Fruit fly (Drosophila melanogaster) Kc167 (cell line): Measurements from ENCODE around the gene Sodh1.

Experiments
- Myc ChIP-seq: fragments of >200 bp; optimal IDR thresholded peaks from 2 replicates; lab custom pipeline; 2017; ENCODE audit warnings: missing external identifiers
- Sin3A ChIP-seq: fragments of >200 bp; optimal IDR thresholded peaks from 2 replicates; lab custom pipeline; 2018; ENCODE audit warnings: missing external identifiers
- h ChIP-seq: fragments of >200 bp; optimal IDR thresholded peaks from 3 replicates; lab custom pipeline; 2018; ENCODE audit warnings: missing external identifiers
- insv ChIP-seq: fragments of >200 bp; optimal IDR thresholded peaks from 3 replicates; lab custom pipeline; 2018; ENCODE audit warnings: missing external identifiers
- psq ChIP-seq: fragments of >200 bp; optimal IDR thresholded peaks from 2 replicates; lab custom pipeline; 2017; ENCODE audit warnings: missing external identifiers
- ttk ChIP-seq: sonication (Bioruptor generic); optimal IDR thresholded peaks from 2 replicates; lab custom pipeline; 2017; ENCODE audit warnings: missing external identifiers

The Sodh1 gene

dm6 chr3R:7040894-7041293 lies 11.2 kb upstream of the Sodh1 start:
- no peak for TF ChIP-seq Myc (lab: Kevin White, UChicago)
- TF ChIP-seq Sin3A (lab: Kevin White, UChicago), result no peak
- TF ChIP-seq h (lab: Kevin White, UChicago), result no peak
- no peak for TF ChIP-seq insv (lab: Kevin White, UChicago)
- TF ChIP-seq psq (lab: Kevin White, UChicago), result no peak
- no peak for TF ChIP-seq ttk (lab: Kevin White, UChicago)

DNA sequence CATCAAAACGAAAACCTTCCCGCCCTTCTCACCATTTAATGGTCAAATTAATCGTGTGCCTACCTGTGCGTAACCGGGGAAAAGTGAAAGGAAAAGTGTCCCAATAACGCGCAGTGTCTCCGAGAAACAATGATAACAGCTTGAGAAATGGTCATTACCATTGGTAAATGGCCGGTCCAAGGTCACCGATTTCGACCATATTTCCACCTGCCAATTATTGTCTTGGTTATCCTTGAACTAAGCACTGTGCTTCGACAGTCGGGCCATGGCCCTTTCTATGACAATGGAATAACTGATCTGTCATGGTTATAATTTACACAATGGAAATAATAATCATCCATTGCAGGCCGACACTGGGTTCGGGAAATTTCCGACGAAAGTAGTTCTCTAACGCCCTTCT lies 8.1 kb upstream of the Sodh1 start:
- TF ChIP-seq psq (lab: Kevin White, UChicago) (no peak), Myc (lab: Kevin White, UChicago) (no peak), h (lab: Kevin White, UChicago) (no peak), ttk (lab: Kevin White, UChicago) (no peak), insv (lab: Kevin White, UChicago) (no peak), Sin3A (lab: Kevin White, UChicago) (no peak)

DNA sequence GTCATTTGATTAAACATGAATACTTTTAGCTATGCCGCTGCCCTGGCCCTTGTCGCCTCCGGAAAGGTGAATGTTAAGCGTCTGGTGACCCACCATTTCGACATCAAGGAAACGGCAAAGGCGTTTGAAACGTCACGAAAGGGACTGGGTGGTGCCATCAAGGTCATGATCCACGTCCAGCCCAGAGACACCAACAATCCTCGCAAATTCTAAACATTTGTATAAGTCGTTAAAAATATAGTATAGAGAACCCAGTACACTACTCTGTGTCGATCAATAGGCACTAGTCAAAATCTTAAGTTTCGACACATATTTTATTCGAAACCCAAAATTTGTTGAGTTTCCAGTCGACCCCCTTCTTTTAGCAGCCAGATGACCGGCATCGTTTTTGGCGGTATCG lies 2.2 kb downstream of the Sodh1 start, which contains the start of gene CG1979:
CG1979 (plus strand) TSS at position 301 of the 400 bp plus-strand sequence.
- TF ChIP-seq Myc (lab: Kevin White, UChicago) (no peak), Sin3A (lab: Kevin White, UChicago) (no peak), h (lab: Kevin White, UChicago) (no peak), psq (lab: Kevin White, UChicago) (no peak), ttk (lab: Kevin White, UChicago) (no peak), insv (lab: Kevin White, UChicago) (no peak)

dm6 chr3R:7058017-7058416 lies 5.9 kb downstream of the Sodh1 start:
- no peak for TF ChIP-seq psq (lab: Kevin White, UChicago)
- no peak for TF ChIP-seq insv (lab: Kevin White, UChicago)
- TF ChIP-seq h (lab: Kevin White, UChicago), result no peak
- no peak for TF ChIP-seq Sin3A (lab: Kevin White, UChicago)
- TF ChIP-seq Myc (lab: Kevin White, UChicago), result no peak
- TF ChIP-seq ttk (lab: Kevin White, UChicago), result no peak

DNA sequence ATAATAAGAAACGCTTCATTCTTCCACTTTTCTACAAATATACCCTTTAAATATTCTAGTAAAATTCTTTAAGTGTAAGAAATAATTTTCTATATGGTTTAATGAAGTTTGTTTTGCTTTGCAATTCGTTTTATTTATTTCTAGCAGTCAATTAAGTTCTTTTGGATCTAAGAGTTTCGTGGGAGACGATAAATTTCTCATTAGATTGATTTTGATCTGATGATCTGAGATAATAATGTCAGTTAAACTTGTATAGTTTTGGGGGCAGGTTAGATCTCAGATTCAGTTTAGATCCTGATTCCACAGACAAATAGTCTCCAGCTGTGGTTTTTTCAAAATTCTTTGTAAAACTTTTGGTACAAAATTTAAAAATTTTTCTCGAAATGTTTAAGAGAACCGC lies 6.9 kb downstream of the Sodh1 start, which contains the start of gene dj:
dj (plus strand) TSS at position 301 of the 400 bp plus-strand sequence.
- TF ChIP-seq insv (lab: Kevin White, UChicago) (no peak), ttk (lab: Kevin White, UChicago) (no peak), Myc (lab: Kevin White, UChicago) (no peak), h (lab: Kevin White, UChicago) (no peak), psq (lab: Kevin White, UChicago) (no peak), Sin3A (lab: Kevin White, UChicago) (no peak)

- TF ChIP-seq Myc (lab: Kevin White, UChicago), result no peak
These were observed 8.3 kb downstream of the Sodh1 start, which contains the start of gene djl for dm6 chr3R:7060467-7060866. Gene djl, plus strand, starts transcription at chr3R:7060767.

DNA sequence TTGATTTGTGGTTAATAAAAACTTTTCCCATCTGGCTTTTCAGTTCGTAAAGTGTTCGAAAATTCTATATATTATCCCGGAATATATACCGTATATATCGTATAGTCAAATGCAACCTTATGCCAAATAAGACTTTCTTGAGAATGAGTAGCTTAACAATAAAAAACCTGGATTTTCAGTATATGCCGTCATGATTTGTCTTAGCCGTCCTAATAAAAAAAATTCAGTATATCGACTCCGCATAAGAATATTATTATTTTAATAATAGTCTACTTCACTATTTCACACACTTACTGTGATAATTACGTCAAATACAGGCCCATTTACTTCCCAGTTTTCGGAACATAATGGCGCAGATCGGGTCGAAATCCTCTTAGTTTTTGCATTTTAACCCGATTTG lies 9.7 kb downstream of the Sodh1 start, which contains the start of gene Mst84B:
Mst84B (plus strand) TSS at position 301 of the 400 bp plus-strand sequence.
- TF ChIP-seq Sin3A (lab: Kevin White, UChicago) (no peak), h (lab: Kevin White, UChicago) (no peak), Myc (lab: Kevin White, UChicago) (no peak), psq (lab: Kevin White, UChicago) (no peak), insv (lab: Kevin White, UChicago) (no peak), ttk (lab: Kevin White, UChicago) (no peak)

DNA sequence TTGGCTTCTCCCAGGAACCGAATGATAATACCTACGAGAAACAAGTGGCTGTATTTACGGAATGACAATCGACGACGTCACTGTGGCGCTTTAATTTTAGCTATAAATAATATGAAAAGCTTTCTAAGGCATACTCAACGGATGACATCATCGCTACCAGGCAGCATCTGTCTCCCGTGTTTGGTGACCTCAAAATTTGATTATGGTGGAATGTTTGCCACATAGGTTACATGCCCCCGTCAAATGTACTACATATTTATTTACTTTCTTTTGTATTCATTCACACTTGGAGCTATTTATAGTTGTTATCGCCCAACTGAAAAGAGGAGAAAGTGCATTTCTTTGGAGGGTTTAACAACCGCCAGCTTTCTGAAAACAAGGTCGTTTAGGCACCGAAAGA lies 14.1 kb downstream of the Sodh1 start:
- TF ChIP-seq ttk (lab: Kevin White, UChicago) (no peak), Sin3A (lab: Kevin White, UChicago) (no peak), insv (lab: Kevin White, UChicago) (no peak), psq (lab: Kevin White, UChicago) (no peak), Myc (lab: Kevin White, UChicago) (no peak), h (lab: Kevin White, UChicago) (no peak)

DNA sequence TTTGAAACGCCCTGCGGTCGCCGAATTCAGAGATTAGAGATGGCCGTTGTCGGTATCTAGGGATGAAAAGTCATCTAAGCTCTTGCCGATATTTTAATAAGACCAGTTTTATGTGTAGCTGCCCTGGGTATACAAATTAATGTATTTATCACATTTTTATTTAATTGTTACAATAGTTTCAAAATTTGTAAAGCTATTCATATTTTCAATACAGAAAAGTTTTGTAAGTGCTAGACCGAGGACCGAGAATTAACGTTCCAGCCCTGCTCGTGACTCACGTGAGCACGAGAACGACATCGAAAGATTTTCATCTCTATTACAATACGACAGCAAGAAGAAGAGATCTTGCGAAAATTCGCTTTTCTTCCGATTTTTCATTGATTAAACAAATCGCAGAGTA lies 15.0 kb downstream of the Sodh1 start, which contains the start of the genes CG1105 and CG1965:
CG1105 (minus strand) TSS at position 45 of the 400 bp plus-strand sequence.
CG1965 (plus strand) TSS at position 310 of the 400 bp plus-strand sequence.
- no peak for TF ChIP-seq insv (lab: Kevin White, UChicago)
- TF ChIP-seq ttk (lab: Kevin White, UChicago), result no peak
- TF ChIP-seq h (lab: Kevin White, UChicago), result no peak
- TF ChIP-seq Myc (lab: Kevin White, UChicago), result no peak
- no peak for TF ChIP-seq Sin3A (lab: Kevin White, UChicago)
- no peak for TF ChIP-seq psq (lab: Kevin White, UChicago)

dm6 chr3R:7074297-7075114 lies 22.4 kb downstream of the Sodh1 start, which contains the start of the genes Ufl1 and CG1943:
Gene Ufl1, minus strand, starts transcription at chr3R:7074452.
Gene CG1943, plus strand, starts transcription at chr3R:7074859.
- no peak for TF ChIP-seq ttk (lab: Kevin White, UChicago)
- no peak for TF ChIP-seq Myc (lab: Kevin White, UChicago)
- TF ChIP-seq Sin3A (lab: Kevin White, UChicago), result no peak

DNA sequence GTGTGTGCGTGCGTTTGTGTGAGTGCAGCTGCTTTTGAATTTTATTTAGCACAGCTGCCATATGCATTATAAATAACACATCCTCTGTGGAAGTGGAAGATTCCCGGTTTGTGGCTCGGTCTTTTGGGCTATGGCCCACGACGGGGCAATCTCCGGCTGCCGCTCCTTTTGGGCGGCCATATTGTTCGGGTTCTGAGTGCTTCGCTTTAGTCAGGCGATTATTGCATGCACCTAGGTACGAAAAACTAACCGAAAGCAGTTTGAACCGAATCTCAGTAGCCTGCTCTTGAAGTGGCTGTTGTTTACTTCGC lies 22.9 kb downstream of the Sodh1 start:
- TF ChIP-seq psq (lab: Kevin White, UChicago), result no peak
- no peak for TF ChIP-seq Sin3A (lab: Kevin White, UChicago)
- no peak for TF ChIP-seq ttk (lab: Kevin White, UChicago)
- no peak for TF ChIP-seq insv (lab: Kevin White, UChicago)
- no peak for TF ChIP-seq h (lab: Kevin White, UChicago)
- TF ChIP-seq Myc (lab: Kevin White, UChicago), result no peak
